Worm (Caenorhabditis elegans) whole organism, young adult: Measurements from ENCODE around the gene msp-81.

ENCODE experiments used
- B0035.1 ChIP-seq: sonication (generic microtip); optimal IDR thresholded peaks from 2 replicates; lab custom pipeline; 2016; ENCODE audit warnings: missing genetic modification characterization, mild to moderate bottlenecking, missing compliant biosample characterization, missing genotype, missing genetic modification reagents
- ama-1 ChIP-seq, 3 experiments: fragments of 150-350 bp in 1 of 3; sonication (generic microtip) in 2 of 3; optimal IDR thresholded peaks; 2 replicates each; lab custom pipeline; 2014 to 2018; ENCODE audit warnings: missing biosample characterization in 2 of 3, missing genetic modification characterization in 2 of 3, missing genetic modification reagents in 2 of 3

ce11 chrIV:9810633-9811032 lies 25.6 kb downstream of the msp-81 start, which contains the start of gene dct-15:
- no peak for TF ChIP-seq B0035.1
- TF ChIP-seq ama-1 (optimal IDR thresholded peaks at IDR 0.05; lab: Kevin White, UChicago): no peak
- no peak for TF ChIP-seq ama-1 (GFP tag; optimal IDR thresholded peaks at IDR 0.05; lab: Kevin White, UChicago)
